Worm (Caenorhabditis elegans): ENCODE measurements around the gene Y71H2B.2.
A peak's percentile ranks its signal among the peaks of the same experiment; 100 is the strongest.

Gene Y71H2B.2

ce11 chrIII:2576360-2577259 is 46.4 kb upstream of the Y71H2B.2 start (continued):
- no peak for TF ChIP-seq repo-1 (tag; optimal IDR thresholded peaks at IDR 0.05)
- no peak for TF ChIP-seq F22D6.2 (tag; optimal IDR thresholded peaks at IDR 0.05)
- no peak for TF ChIP-seq F37B4.10 (GFP tag; IDR thresholded peaks at IDR 0.05)
- no peak for TF ChIP-seq rcor-1 (GFP tag; IDR thresholded peaks at IDR 0.05)
- TF ChIP-seq B0019.2 (GFP tag; conservative IDR thresholded peaks at IDR 0.05): no peak
- TF ChIP-seq F33H1.4 (GFP tag; IDR thresholded peaks at IDR 0.05): peak; percentile 88
- TF ChIP-seq nhr-80 (tag; optimal IDR thresholded peaks at IDR 0.05): peak; percentile 67
- no peak for TF ChIP-seq ekl-4 (GFP tag; IDR thresholded peaks at IDR 0.05)
- peak; percentile 52 for TF ChIP-seq madf-8 (GFP tag; conservative IDR thresholded peaks at IDR 0.05)
- TF ChIP-seq Y53F4B.3 (GFP tag; IDR thresholded peaks at IDR 0.05): no peak
- TF ChIP-seq nhr-90 (tag; optimal IDR thresholded peaks at IDR 0.05): no peak
- no peak for TF ChIP-seq mxl-1 (tag; optimal IDR thresholded peaks at IDR 0.05)
- TF ChIP-seq B0261.1 (tag; optimal IDR thresholded peaks at IDR 0.05): no peak
- peak; percentile 1 to 43 for TF ChIP-seq let-607 (tag; optimal IDR thresholded peaks at IDR 0.05)
- TF ChIP-seq sptf-2 (GFP tag; optimal IDR thresholded peaks at IDR 0.05): no peak
- TF ChIP-seq madf-10 (tag; optimal IDR thresholded peaks at IDR 0.05): peak; percentile 13
- TF ChIP-seq bed-1 (GFP tag; IDR thresholded peaks at IDR 0.05): no peak
- TF ChIP-seq ceh-91 (GFP tag; IDR thresholded peaks at IDR 0.05): 0 out of 2 replicates have a peak, but pooled peaks have one; percentile 27
- TF ChIP-seq cebp-1 (GFP tag; IDR thresholded peaks at IDR 0.05): peak; percentile 26; the same call in 1 of the 2 replicates
- peak; percentile 65 for TF ChIP-seq cebp-1 (tag; optimal IDR thresholded peaks at IDR 0.05)
- peak; percentile 43; the same call in 1 of the 2 replicates for TF ChIP-seq hmg-1.2 (GFP tag; IDR thresholded peaks at IDR 0.05)
- TF ChIP-seq lsl-1 (GFP tag; optimal IDR thresholded peaks at IDR 0.05): peak; percentile 95
- TF ChIP-seq Y79H2A.3 (GFP tag; conservative IDR thresholded peaks at IDR 0.05): no peak
- TF ChIP-seq attf-5 (GFP tag; optimal IDR thresholded peaks at IDR 0.05): peak; percentile 90
- TF ChIP-seq C06A6.2 (GFP tag; conservative IDR thresholded peaks at IDR 0.05): no peak
- TF ChIP-seq ceh-58 (GFP tag; IDR thresholded peaks at IDR 0.05): no peak
- peak; percentile 79 for TF ChIP-seq madf-6 (GFP tag; IDR thresholded peaks at IDR 0.05)
- TF ChIP-seq nhr-27 (tag; optimal IDR thresholded peaks at IDR 0.05): no peak
- peak; percentile 74 for TF ChIP-seq K12H6.12 (tag; optimal IDR thresholded peaks at IDR 0.05)
- no peak for TF ChIP-seq ceh-100 (GFP tag; IDR thresholded peaks at IDR 0.05)
- no peak for TF ChIP-seq F57A8.1 (GFP tag; optimal IDR thresholded peaks at IDR 0.05)
- peak; percentile 70 for TF ChIP-seq zfh-2 (GFP tag; conservative IDR thresholded peaks at IDR 0.05)
- TF ChIP-seq T07F8.4 (tag; optimal IDR thresholded peaks at IDR 0.05): no peak
- TF ChIP-seq lin-54 (GFP tag; optimal IDR thresholded peaks at IDR 0.05): no peak
- no peak for TF ChIP-seq snpc-1.1 (tag; optimal IDR thresholded peaks at IDR 0.05; ENCODE audit: insufficient read depth)
- peak; percentile 89 for TF ChIP-seq ztf-18 (tag; optimal IDR thresholded peaks at IDR 0.05)
- TF ChIP-seq D2030.7 (GFP tag; IDR thresholded peaks at IDR 0.05): peak; percentile 29; the same call in 1 of the 2 replicates

- TF ChIP-seq madf-3 (GFP tag; IDR thresholded peaks at IDR 0.05) (no peak), ztf-6 (GFP tag; IDR thresholded peaks at IDR 0.05) (no peak), mcd-1 (GFP tag; IDR thresholded peaks at IDR 0.05) (no peak), F57A8.1 (GFP tag; optimal IDR thresholded peaks at IDR 0.05) (no peak), nfya-2 (GFP tag; IDR thresholded peaks at IDR 0.05) (no peak), lir-1 (GFP tag; conservative IDR thresholded peaks at IDR 0.05) (no peak), madf-8 (GFP tag; conservative IDR thresholded peaks at IDR 0.05) (no peak), nfya-1 (tag; optimal IDR thresholded peaks at IDR 0.05; ENCODE audit: borderline replicate concordance, insufficient read depth) (no peak), nhr-27 (tag; optimal IDR thresholded peaks at IDR 0.05) (no peak), hmg-1.2 (GFP tag; IDR thresholded peaks at IDR 0.05) (no peak), egrh-3 (GFP tag; IDR thresholded peaks at IDR 0.05) (no peak), mxl-1 (tag; optimal IDR thresholded peaks at IDR 0.05) (no peak), hlh-26 (GFP tag; conservative IDR thresholded peaks at IDR 0.05) (no peak), atf-7 (tag; optimal IDR thresholded peaks at IDR 0.05) (no peak), ceh-58 (GFP tag; IDR thresholded peaks at IDR 0.05) (no peak)
Measured at ce11 chrIII:2577982-2578381, 45.0 kb upstream of the Y71H2B.2 start.
